Fruit fly (Drosophila melanogaster) whole organism, embryonic: ENCODE results near the gene Rpn11.

Experiments used
- Aef1 ChIP-seq: fragments of 200-800 bp; sonication (Bioruptor generic); IDR thresholded peaks from 3 replicates; pipeline ENCODE4 v1.3.6; 2022; ENCODE audit warnings: missing biosample characterization, missing genetic modification characterization
- B-H1 ChIP-seq: fragments of 200-800 bp; sonication (Bioruptor generic); IDR thresholded peaks from 3 replicates; pipeline ENCODE4 v1.3.6; 2022; ENCODE audit warnings: missing biosample characterization, missing genetic modification characterization
- Bteb2 ChIP-seq: fragments of 200-800 bp; sonication (Bioruptor generic); optimal IDR thresholded peaks from 2 replicates; lab custom pipeline; 2016; ENCODE audit warnings: missing biosample characterization, missing genetic modification characterization
- CG10147 ChIP-seq: fragments of 200-800 bp; sonication (Bioruptor generic); optimal IDR thresholded peaks from 2 replicates; lab custom pipeline; 2019; ENCODE audit warnings: missing biosample characterization, mild to moderate bottlenecking, missing genetic modification characterization, moderate library complexity
- CG10654 ChIP-seq: fragments of 200-800 bp; sonication (Bioruptor generic); optimal IDR thresholded peaks from 2 replicates; lab custom pipeline; 2016; ENCODE audit warnings: missing biosample characterization, missing genetic modification characterization
- CG11093 ChIP-seq: fragments of 200-800 bp; sonication (Bioruptor generic); IDR thresholded peaks from 3 replicates; pipeline ENCODE4 v1.3.6; 2022; ENCODE audit warnings: missing biosample characterization, missing genetic modification characterization
- CG13296 ChIP-seq: fragments of 200-800 bp; sonication (Bioruptor generic); optimal IDR thresholded peaks from 3 replicates; lab custom pipeline; 2018; ENCODE audit warnings: missing biosample characterization, mild to moderate bottlenecking, missing genetic modification characterization
- CG15514 ChIP-seq: fragments of 200-800 bp; sonication (Bioruptor generic); optimal IDR thresholded peaks from 3 replicates; lab custom pipeline; 2017; ENCODE audit warnings: missing biosample characterization, missing genetic modification characterization, mild to moderate bottlenecking, moderate library complexity, missing genetic modification reagents
- CG17385 ChIP-seq: fragments of 200-800 bp; sonication (Bioruptor generic); optimal IDR thresholded peaks from 3 replicates; lab custom pipeline; 2018; ENCODE audit warnings: missing biosample characterization, mild to moderate bottlenecking, missing genetic modification characterization
- CG17568 ChIP-seq: fragments of 200-800 bp; sonication (Bioruptor generic); optimal IDR thresholded peaks from 2 replicates; lab custom pipeline; 2018; ENCODE audit warnings: missing biosample characterization, mild to moderate bottlenecking, missing genetic modification characterization, moderate library complexity
- CG31365 ChIP-seq: fragments of 200-800 bp; sonication (Bioruptor generic); optimal IDR thresholded peaks from 2 replicates; lab custom pipeline; 2018; ENCODE audit warnings: missing biosample characterization, mild to moderate bottlenecking, missing genetic modification characterization
- CG4360 ChIP-seq: fragments of 200-800 bp; sonication (Bioruptor generic); IDR thresholded peaks from 2 replicates; pipeline ENCODE4 v1.3.6; 2022; ENCODE audit warnings: missing biosample characterization, missing genetic modification characterization
- CG6854 ChIP-seq: fragments of 200-800 bp; sonication (Bioruptor generic); optimal IDR thresholded peaks from 3 replicates; lab custom pipeline; 2017; ENCODE audit warnings: missing biosample characterization, mild to moderate bottlenecking, missing genetic modification characterization
- CG7357 ChIP-seq: fragments of 200-800 bp; sonication (Bioruptor generic); IDR thresholded peaks from 3 replicates; pipeline ENCODE4 v1.3.6; 2022; ENCODE audit warnings: missing biosample characterization, missing genetic modification characterization
- CG7556 ChIP-seq: fragments of 200-800 bp; sonication (Bioruptor generic); optimal IDR thresholded peaks from 2 replicates; lab custom pipeline; 2017; ENCODE audit warnings: missing biosample characterization, mild to moderate bottlenecking, missing genetic modification characterization
- CG7786 ChIP-seq: fragments of 200-800 bp; sonication (Bioruptor generic); optimal IDR thresholded peaks from 2 replicates; lab custom pipeline; 2016; ENCODE audit warnings: missing biosample characterization, missing genetic modification characterization
- CG8944 ChIP-seq: fragments of 200-800 bp; sonication (Bioruptor generic); optimal IDR thresholded peaks from 3 replicates; lab custom pipeline; 2016; ENCODE audit warnings: missing biosample characterization, missing genetic modification characterization
- CG9817 ChIP-seq: fragments of 200-800 bp; sonication (Bioruptor generic); optimal IDR thresholded peaks from 2 replicates; lab custom pipeline; 2018; ENCODE audit warnings: missing biosample characterization, mild to moderate bottlenecking, missing genetic modification characterization, moderate library complexity
- D19B ChIP-seq: fragments of 200-800 bp; sonication (Bioruptor generic); optimal IDR thresholded peaks from 2 replicates; lab custom pipeline; 2017; ENCODE audit warnings: missing biosample characterization, mild to moderate bottlenecking, missing genetic modification characterization
- Dip2 ChIP-seq: fragments of 200-800 bp; sonication (Bioruptor generic); IDR thresholded peaks from 2 replicates; pipeline ENCODE4 v1.3.6; 2022; ENCODE audit warnings: missing biosample characterization, missing genetic modification characterization
- Dip3 ChIP-seq: fragments of 200-800 bp; sonication (Bioruptor generic); optimal IDR thresholded peaks from 3 replicates; lab custom pipeline; 2016; ENCODE audit warnings: missing biosample characterization, missing genetic modification characterization
- E2f1 ChIP-seq: fragments of 200-800 bp; sonication (Bioruptor generic); IDR thresholded peaks from 2 replicates; pipeline ENCODE4 v1.3.6; 2022; ENCODE audit warnings: missing biosample characterization, missing genetic modification characterization
- Elba2 ChIP-seq: fragments of 200-800 bp; sonication (Bioruptor generic); optimal IDR thresholded peaks from 3 replicates; lab custom pipeline; 2016; ENCODE audit warnings: missing biosample characterization, missing genetic modification characterization
- HLH3B ChIP-seq: fragments of 200-800 bp; sonication (Bioruptor generic); IDR thresholded peaks from 2 replicates; pipeline ENCODE4 v1.3.6; 2022; ENCODE audit warnings: missing biosample characterization, missing genetic modification characterization
- HmgZ ChIP-seq: fragments of 200-800 bp; sonication (Bioruptor generic); optimal IDR thresholded peaks from 2 replicates; lab custom pipeline; 2018; ENCODE audit warnings: missing biosample characterization, mild to moderate bottlenecking, missing genetic modification characterization
- Hmx ChIP-seq: fragments of 200-800 bp; sonication (Bioruptor generic); optimal IDR thresholded peaks from 2 replicates; lab custom pipeline; 2016; ENCODE audit warnings: missing biosample characterization, missing genetic modification characterization
- Kr ChIP-seq: fragments of 200-800 bp; sonication (Bioruptor generic); optimal IDR thresholded peaks from 2 replicates; lab custom pipeline; 2017; ENCODE audit warnings: missing biosample characterization, mild to moderate bottlenecking, missing genetic modification characterization
- Mad ChIP-seq: fragments of 200-800 bp; sonication (Bioruptor generic); optimal IDR thresholded peaks from 2 replicates; lab custom pipeline; 2016; ENCODE audit warnings: missing biosample characterization, missing genetic modification characterization
- Optix ChIP-seq: fragments of 200-800 bp; sonication (Bioruptor generic); IDR thresholded peaks from 3 replicates; pipeline ENCODE4 v1.3.6; 2022; ENCODE audit warnings: missing biosample characterization, missing genetic modification characterization
- Ravus ChIP-seq: fragments of 200-800 bp; sonication (Bioruptor generic); IDR thresholded peaks from 2 replicates; pipeline ENCODE4 v1.3.6; 2022; ENCODE audit warnings: missing biosample characterization, missing genetic modification characterization
- Sry-β ChIP-seq: fragments of 200-800 bp; sonication (Bioruptor generic); optimal IDR thresholded peaks from 2 replicates; lab custom pipeline; 2018; ENCODE audit warnings: missing biosample characterization, mild to moderate bottlenecking, missing genetic modification characterization, moderate library complexity
- Stat92E ChIP-seq, 3 experiments: fragments of >200 bp in 2 of 3; fragments of 200-800 bp in 1 of 3; sonication (Bioruptor generic) in 1 of 3; optimal IDR thresholded peaks; 2 replicates each; lab custom pipeline; 2017 to 2019; ENCODE audit warnings: missing biosample characterization in 3 of 3, missing genetic modification characterization in 3 of 3, mild to moderate bottlenecking in 1 of 3, moderate library complexity in 1 of 3
- Xrp1 ChIP-seq: fragments of 200-800 bp; sonication (Bioruptor generic); IDR thresholded peaks from 2 replicates; pipeline ENCODE4 v1.3.6; 2022; ENCODE audit warnings: missing biosample characterization, missing genetic modification characterization
- ash1 ChIP-seq: fragments of 200-800 bp; sonication (Bioruptor generic); optimal IDR thresholded peaks from 2 replicates; lab custom pipeline; 2018; ENCODE audit warnings: missing biosample characterization, mild to moderate bottlenecking, missing genetic modification characterization
- bsh ChIP-seq, 2 experiments: fragments of 200-800 bp; sonication (Bioruptor generic); optimal IDR thresholded peaks; 2 replicates each; lab custom pipeline; 2017 to 2018; ENCODE audit warnings: mild to moderate bottlenecking in 2 of 2, missing biosample characterization in 2 of 2, missing genetic modification characterization in 2 of 2, moderate library complexity in 1 of 2
- cad ChIP-seq: fragments of >200 bp; optimal IDR thresholded peaks from 2 replicates; lab custom pipeline; 2017; ENCODE audit warnings: missing biosample characterization, missing genetic modification characterization
- chn ChIP-seq: fragments of 200-800 bp; sonication (Bioruptor generic); optimal IDR thresholded peaks from 2 replicates; lab custom pipeline; 2016; ENCODE audit warnings: missing biosample characterization, missing genetic modification characterization
- disco-r ChIP-seq: fragments of 200-800 bp; sonication (Bioruptor generic); optimal IDR thresholded peaks from 2 replicates; lab custom pipeline; 2016; ENCODE audit warnings: missing biosample characterization, missing genetic modification characterization
- dmrt11E ChIP-seq: fragments of 200-800 bp; sonication (Bioruptor generic); optimal IDR thresholded peaks from 3 replicates; lab custom pipeline; 2018; ENCODE audit warnings: missing biosample characterization, mild to moderate bottlenecking, missing genetic modification characterization, moderate library complexity
- ewg ChIP-seq: fragments of 200-800 bp; sonication (Bioruptor generic); optimal IDR thresholded peaks from 3 replicates; lab custom pipeline; 2017; ENCODE audit warnings: mild to moderate bottlenecking, missing biosample characterization, missing genetic modification reagents, missing genetic modification characterization
- fru ChIP-seq: fragments of >200 bp; optimal IDR thresholded peaks from 2 replicates; lab custom pipeline; 2017
- h ChIP-seq: fragments of >200 bp; optimal IDR thresholded peaks from 2 replicates; lab custom pipeline; 2017
- knrl ChIP-seq: fragments of 200-800 bp; sonication (Bioruptor generic); IDR thresholded peaks from 3 replicates; pipeline ENCODE4 v1.3.6; 2022; ENCODE audit warnings: missing biosample characterization, missing genetic modification characterization; ENCODE audit not compliant: partially characterized antibody
- lov ChIP-seq, 2 experiments: fragments of 200-800 bp in 1 of 2; fragments of >200 bp in 1 of 2; sonication (Bioruptor generic) in 1 of 2; IDR thresholded peaks in 1 of 2; optimal IDR thresholded peaks in 1 of 2; 2 replicates in 1 of 2; 3 replicates in 1 of 2; pipeline versions ENCODE4 v1.3.6 to Lab custom; 2017 to 2022; ENCODE audit warnings: missing biosample characterization in 1 of 2, missing genetic modification characterization in 1 of 2
- mld ChIP-seq: fragments of 200-800 bp; sonication (Bioruptor generic); IDR thresholded peaks from 3 replicates; pipeline ENCODE4 v1.3.6; 2022; ENCODE audit warnings: missing biosample characterization, missing genetic modification characterization; ENCODE audit not compliant: partially characterized antibody
- nom ChIP-seq: fragments of 200-800 bp; sonication (Bioruptor generic); optimal IDR thresholded peaks from 2 replicates; lab custom pipeline; 2017; ENCODE audit warnings: missing biosample characterization, missing genetic modification characterization, mild to moderate bottlenecking, moderate library complexity, missing genetic modification reagents
- peb ChIP-seq: fragments of 200-800 bp; sonication (Bioruptor generic); IDR thresholded peaks from 2 replicates; pipeline ENCODE4 v1.3.6; 2022; ENCODE audit warnings: missing biosample characterization, missing genetic modification characterization
- pros ChIP-seq: fragments of 200-800 bp; sonication (Bioruptor generic); optimal IDR thresholded peaks from 3 replicates; lab custom pipeline; 2019; ENCODE audit warnings: missing biosample characterization, mild to moderate bottlenecking, missing genetic modification characterization, moderate library complexity
- stwl ChIP-seq: fragments of 200-800 bp; sonication (Bioruptor generic); optimal IDR thresholded peaks from 3 replicates; lab custom pipeline; 2018; ENCODE audit warnings: missing biosample characterization, mild to moderate bottlenecking, missing genetic modification characterization, moderate library complexity
- vvl ChIP-seq: fragments of 200-800 bp; sonication (Bioruptor generic); IDR thresholded peaks from 2 replicates; pipeline ENCODE4 v1.3.6; 2022; ENCODE audit warnings: missing biosample characterization, missing genetic modification characterization

Gene Rpn11

dm6 chr2L:5107626-5108272 is 48.2 kb upstream of the Rpn11 start (continued):
- TF ChIP-seq chn (GFP tag; lab: Kevin White, UChicago) (peak; percentile 97), mld (GFP tag; lab: Robert Waterston, UW) (no peak), Optix (GFP tag; lab: Robert Waterston, UW) (peak; percentile 90), Stat92E (GFP tag; optimal IDR thresholded peaks at IDR 0.05; lab: Kevin White, UChicago) (peak in 1 of 3 experiments; percentile 67), Dip3 (GFP tag; lab: Kevin White, UChicago) (peak; percentile 99), CG8944 (GFP tag; lab: Kevin White, UChicago) (peak; percentile 98), B-H1 (peak; percentile 93), HmgZ (tag; lab: Kevin White, UChicago) (peak; percentile 94), CG7357 (peak; percentile 90), Mad (GFP tag; lab: Kevin White, UChicago) (peak; percentile 89), knrl (GFP tag; lab: Robert Waterston, UW) (no peak), stwl (tag; lab: Kevin White, UChicago) (no peak), CG6854 (GFP tag; lab: Kevin White, UChicago) (peak; percentile 92), CG11093 (GFP tag; lab: Robert Waterston, UW) (peak; percentile 86), CG7556 (GFP tag; lab: Kevin White, UChicago) (peak; percentile 97), disco-r (GFP tag; lab: Kevin White, UChicago) (peak; percentile 95), CG17385 (GFP tag; lab: Kevin White, UChicago) (peak; percentile 90), ewg (GFP tag; lab: Kevin White, UChicago) (peak; percentile 88), CG17568 (peak; percentile 83), bsh (GFP tag; optimal IDR thresholded peaks at IDR 0.05; lab: Kevin White, UChicago) (peak; percentile 67 to 88), pros (GFP tag; lab: Kevin White, UChicago) (peak; percentile 37), Dip2 (GFP tag; lab: Robert Waterston, UW) (0 out of 2 replicates have a peak, but pooled peaks have one; percentile 7), ash1 (GFP tag; lab: Kevin White, UChicago) (peak; percentile 63), Ravus (peak; percentile 86), Xrp1 (GFP tag; lab: Robert Waterston, UW) (peak; percentile 93), Bteb2 (GFP tag; lab: Kevin White, UChicago) (peak; percentile 94), fru (lab: Kevin White, UChicago) (no peak), CG13296 (GFP tag; lab: Kevin White, UChicago) (peak; percentile 89), CG15514 (GFP tag; lab: Kevin White, UChicago) (peak; percentile 91), lov (optimal IDR thresholded peaks at IDR 0.05; lab: Kevin White, UChicago) (no peak), lov (GFP tag; IDR thresholded peaks at IDR 0.05; lab: Robert Waterston, UW) (no peak), CG31365 (tag; lab: Kevin White, UChicago) (peak; percentile 72), dmrt11E (peak; percentile 38), CG9817 (peak; percentile 95), peb (GFP tag; lab: Robert Waterston, UW) (peak; percentile 79), HLH3B (GFP tag; lab: Robert Waterston, UW) (peak; percentile 92), CG10147 (GFP tag; lab: Kevin White, UChicago) (peak; percentile 95), Kr (GFP tag; lab: Kevin White, UChicago) (no peak), CG10654 (GFP tag; lab: Kevin White, UChicago) (peak; percentile 96), Elba2 (peak; percentile 12), CG4360 (peak; percentile 74), Hmx (GFP tag; lab: Kevin White, UChicago) (peak; percentile 97), D19B (peak; percentile 95), vvl (GFP tag; lab: Robert Waterston, UW) (peak; percentile 94), cad (GFP tag; lab: Kevin White, UChicago) (no peak), nom (GFP tag; lab: Kevin White, UChicago) (peak; percentile 9), Sry-β (GFP tag; lab: Kevin White, UChicago) (no peak), CG7786 (GFP tag; lab: Kevin White, UChicago) (peak; percentile 99), E2f1 (peak; percentile 86), Aef1 (GFP tag; lab: Robert Waterston, UW) (peak; percentile 98), h (lab: Kevin White, UChicago) (no peak)
